Worm (Caenorhabditis elegans): ENCODE measurements around the gene mec-2.
A peak's percentile ranks its signal among the peaks of the same experiment; 100 is the strongest.

The mec-2 gene

ce11 chrX:5621793-5622192 is 54.2 kb downstream of the mec-2 start:
- no peak for TF ChIP-seq T26A5.8 (tag; optimal IDR thresholded peaks at IDR 0.05)
- TF ChIP-seq let-607 (tag; optimal IDR thresholded peaks at IDR 0.05), result no peak
- no peak for TF ChIP-seq F57A8.1 (GFP tag; optimal IDR thresholded peaks at IDR 0.05)
- no peak for TF ChIP-seq T07F8.4 (tag; optimal IDR thresholded peaks at IDR 0.05)
- TF ChIP-seq Y67H2A.10 (GFP tag; conservative IDR thresholded peaks at IDR 0.05), result no peak
- TF ChIP-seq nhr-120 (GFP tag; IDR thresholded peaks at IDR 0.05), result no peak
- no peak for TF ChIP-seq ceh-27 (GFP tag; optimal IDR thresholded peaks at IDR 0.05)
- no peak for TF ChIP-seq ets-4 (GFP tag; optimal IDR thresholded peaks at IDR 0.05)
- TF ChIP-seq lsy-27 (tag; optimal IDR thresholded peaks at IDR 0.05; ENCODE audit: borderline replicate concordance, insufficient read depth), result no peak
- TF ChIP-seq C06A6.2 (GFP tag; conservative IDR thresholded peaks at IDR 0.05), result no peak
- TF ChIP-seq let-526 (GFP tag; IDR thresholded peaks at IDR 0.05), result no peak
- no peak for TF ChIP-seq hmg-1.2 (GFP tag; IDR thresholded peaks at IDR 0.05)
- no peak for TF ChIP-seq rec-8 (tag; optimal IDR thresholded peaks at IDR 0.05)
- no peak for TF ChIP-seq die-1 (tag; optimal IDR thresholded peaks at IDR 0.05)
- no peak for TF ChIP-seq ceh-79 (tag; optimal IDR thresholded peaks at IDR 0.05)
- no peak for TF ChIP-seq atf-7 (tag; optimal IDR thresholded peaks at IDR 0.05)
- no peak for TF ChIP-seq ztf-28 (GFP tag; IDR thresholded peaks at IDR 0.05)

- TF ChIP-seq lin-26 (GFP tag; IDR thresholded peaks at IDR 0.05), result peak; percentile 52; the same call in 1 of the 2 replicates
- no peak for TF ChIP-seq snpc-3.4 (tag; optimal IDR thresholded peaks at IDR 0.05)
- TF ChIP-seq ztf-26 (tag; optimal IDR thresholded peaks at IDR 0.05), result peak; percentile 27
Observed at ce11 chrX:5628432-5628977, 61.0 kb downstream of the mec-2 start.

- TF ChIP-seq lin-40 (tag; optimal IDR thresholded peaks at IDR 0.05) (peak; percentile 13), ztf-26 (tag; optimal IDR thresholded peaks at IDR 0.05) (peak; percentile 64), die-1 (tag; optimal IDR thresholded peaks at IDR 0.05) (no peak)
Observed at ce11 chrX:5629941-5630340, 62.4 kb downstream of the mec-2 start, which contains the start of gene argn-1. TSS of gene argn-1 (plus strand) at chrX:5630023.

ce11 chrX:5631008-5631407 is 63.5 kb downstream of the mec-2 start:
- TF ChIP-seq ztf-6 (GFP tag; IDR thresholded peaks at IDR 0.05) (no peak), ztf-26 (tag; optimal IDR thresholded peaks at IDR 0.05) (peak; percentile 9)

ce11 chrX:5631626-5632025 is 64.1 kb downstream of the mec-2 start, which contains the start of gene T22B7.8:
TSS of gene T22B7.8 (plus strand) at chrX:5631926.
- no peak for TF ChIP-seq ceh-27 (GFP tag; optimal IDR thresholded peaks at IDR 0.05)
- no peak for TF ChIP-seq zfh-2 (GFP tag; conservative IDR thresholded peaks at IDR 0.05)
- no peak for TF ChIP-seq lsy-27 (tag; optimal IDR thresholded peaks at IDR 0.05; ENCODE audit: borderline replicate concordance, insufficient read depth)
- no peak for TF ChIP-seq F37B4.10 (GFP tag; IDR thresholded peaks at IDR 0.05)
- TF ChIP-seq ztf-25 (GFP tag; IDR thresholded peaks at IDR 0.05), result no peak
- TF ChIP-seq hmg-20 (GFP tag; IDR thresholded peaks at IDR 0.05), result no peak
- TF ChIP-seq sdz-38 (tag; optimal IDR thresholded peaks at IDR 0.05), result no peak
- no peak for TF ChIP-seq mes-4 (tag; optimal IDR thresholded peaks at IDR 0.05)
- no peak for TF ChIP-seq cebp-1 (GFP tag; IDR thresholded peaks at IDR 0.05)
- no peak for TF ChIP-seq cebp-1 (tag; optimal IDR thresholded peaks at IDR 0.05)
- no peak for TF ChIP-seq nfya-2 (GFP tag; IDR thresholded peaks at IDR 0.05)
- no peak for TF ChIP-seq B0336.3 (GFP tag; IDR thresholded peaks at IDR 0.05)
- TF ChIP-seq tbp1 (GFP tag; optimal IDR thresholded peaks at IDR 0.05), result no peak
- no peak for TF ChIP-seq F39B2.1 (GFP tag; IDR thresholded peaks at IDR 0.05)
- no peak for TF ChIP-seq zim-3 (tag; optimal IDR thresholded peaks at IDR 0.05)
- TF ChIP-seq ztf-28 (GFP tag; IDR thresholded peaks at IDR 0.05), result no peak
- no peak for TF ChIP-seq efl-1 (GFP tag; optimal IDR thresholded peaks at IDR 0.05)
- no peak for TF ChIP-seq Y79H2A.3 (GFP tag; conservative IDR thresholded peaks at IDR 0.05)
- TF ChIP-seq nfya-1 (tag; optimal IDR thresholded peaks at IDR 0.05; ENCODE audit: borderline replicate concordance, insufficient read depth), result no peak
